Worm (Caenorhabditis elegans): ENCODE results near the gene osm-10.

DNA sequence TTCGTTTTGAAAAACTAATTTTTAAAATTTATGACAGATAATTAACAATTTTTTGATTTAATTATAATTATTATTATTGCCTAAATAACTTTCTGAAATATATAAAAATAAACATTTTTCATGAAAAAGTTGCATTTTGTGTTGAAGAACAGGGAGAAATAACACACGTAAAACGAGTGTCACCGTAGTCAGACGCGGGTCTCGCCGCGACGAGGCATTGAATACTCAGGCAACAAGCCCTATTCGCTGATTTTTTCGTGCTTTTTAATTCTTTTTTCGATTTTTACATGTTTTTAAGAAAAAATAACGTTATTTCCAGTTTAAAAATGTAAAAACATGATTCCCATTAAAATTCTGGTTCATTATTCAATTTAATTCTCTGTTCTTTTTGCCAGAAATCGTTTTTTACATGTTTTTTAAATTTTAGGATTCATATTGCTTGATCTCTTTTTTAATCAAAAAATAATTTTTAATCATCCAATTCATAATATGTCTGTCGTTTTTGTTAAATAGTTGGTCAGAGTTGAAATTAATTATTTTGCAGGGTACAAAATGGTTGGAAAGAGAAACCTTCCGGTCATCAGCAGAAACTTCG, 35.1 kb upstream of the osm-10 start, which contains the start of gene rpl-6:
- TF ChIP-seq him-1 (tag; optimal IDR thresholded peaks at IDR 0.05) (no peak), W03F9.2 (tag; optimal IDR thresholded peaks at IDR 0.05) (peak; percentile 93)

All from whole organism, L4/young adult.